Worm (Caenorhabditis elegans) whole organism, L4 larva: ENCODE results near the gene nono-1.
A peak's percentile ranks its signal among the peaks of the same experiment; 100 is the strongest.

Source experiments
- F26F4.8 ChIP-seq: fragments of 200-800 bp; sonication (Bioruptor generic); conservative IDR thresholded peaks from 2 replicates; pipeline ENCODE4 v1.3.6; 2022; ENCODE audit warnings: missing genetic modification characterization, missing compliant biosample characterization
- T26A8.4 ChIP-seq: fragments of 200-800 bp; sonication (Bioruptor generic); IDR thresholded peaks from 2 replicates; pipeline ENCODE4 v1.3.6; 2022; ENCODE audit warnings: missing genetic modification characterization, missing compliant biosample characterization
- aha-1 ChIP-seq: fragments of 150-350 bp; peaks from one replicate; lab custom pipeline; 2014; ENCODE audit warnings: missing biosample characterization, missing genetic modification characterization
- ama-1 ChIP-seq: fragments of 150-350 bp; optimal IDR thresholded peaks from 2 replicates; lab custom pipeline; 2014; ENCODE audit warnings: inconsistent platforms, mixed read lengths
- ceh-20 ChIP-seq: fragments of 200-800 bp; sonication (Bioruptor generic); IDR thresholded peaks from 2 replicates; pipeline ENCODE4 v1.3.6; 2022; ENCODE audit warnings: missing genetic modification reagents, missing genetic modification characterization, missing compliant biosample characterization
- cey-2 ChIP-seq: sonication (generic microtip); optimal IDR thresholded peaks from 3 replicates; lab custom pipeline; 2017; ENCODE audit warnings: missing genetic modification characterization, mild to moderate bottlenecking, missing compliant biosample characterization, antibody characterized with exemption, borderline replicate concordance; ENCODE audit not compliant: insufficient read depth
- daf-12 ChIP-seq: fragments of 150-350 bp; optimal IDR thresholded peaks from 2 replicates; lab custom pipeline; 2014; ENCODE audit warnings: missing biosample characterization, missing genetic modification reagents, missing genetic modification characterization
- daf-16 ChIP-seq, 3 experiments: sonication (generic microtip); optimal IDR thresholded peaks; 2 replicates each; lab custom pipeline; 2016 to 2017; ENCODE audit warnings: missing genetic modification characterization in 3 of 3, missing genetic modification reagents in 3 of 3, mild to moderate bottlenecking in 2 of 3, missing compliant biosample characterization in 2 of 3, missing biosample characterization in 1 of 3, moderate library complexity in 1 of 3
- daf-19 ChIP-seq: fragments of 200-800 bp; sonication (Bioruptor generic); conservative IDR thresholded peaks from 2 replicates; pipeline ENCODE4 v1.3.6; 2022; ENCODE audit warnings: missing genetic modification characterization, missing compliant biosample characterization
- daf-8 ChIP-seq: fragments of 200-800 bp; sonication (Bioruptor generic); IDR thresholded peaks from 2 replicates; pipeline ENCODE4 v1.3.6; 2022; ENCODE audit warnings: missing genetic modification characterization, missing compliant biosample characterization
- dmd-6 ChIP-seq: fragments of 200-800 bp; sonication (Bioruptor generic); IDR thresholded peaks from 2 replicates; pipeline ENCODE4 v1.3.6; 2022; ENCODE audit warnings: missing genetic modification reagents, missing genetic modification characterization, missing compliant biosample characterization
- dmd-8 ChIP-seq: fragments of 200-800 bp; sonication (Bioruptor generic); IDR thresholded peaks from 2 replicates; pipeline ENCODE4 v1.3.6; 2022; ENCODE audit warnings: missing genetic modification characterization, missing compliant biosample characterization
- dmd-9 ChIP-seq: fragments of 200-800 bp; sonication (Bioruptor generic); IDR thresholded peaks from 2 replicates; pipeline ENCODE4 v1.3.6; 2022; ENCODE audit warnings: missing genetic modification reagents, missing genetic modification characterization, missing compliant biosample characterization
- dpl-1 ChIP-seq: fragments of 150-350 bp; optimal IDR thresholded peaks from 2 replicates; lab custom pipeline; 2014; ENCODE audit warnings: missing biosample characterization, missing genetic modification reagents, missing genetic modification characterization
- dve-1 ChIP-seq: sonication (generic microtip); optimal IDR thresholded peaks from 2 replicates; lab custom pipeline; 2017; ENCODE audit warnings: antibody characterized with exemption, mild to moderate bottlenecking, missing genetic modification characterization, missing compliant biosample characterization; ENCODE audit not compliant: insufficient read depth
- fkh-10 ChIP-seq: fragments of 150-350 bp; optimal IDR thresholded peaks from 2 replicates; lab custom pipeline; 2014; ENCODE audit warnings: missing biosample characterization, missing genetic modification reagents, missing genetic modification characterization
- gei-8 ChIP-seq: fragments of 200-800 bp; sonication (Bioruptor generic); optimal IDR thresholded peaks from 2 replicates; lab custom pipeline; 2018; ENCODE audit warnings: mild to moderate bottlenecking, missing genetic modification characterization, missing compliant biosample characterization
- hlh-11 ChIP-seq: fragments of 200-800 bp; sonication (Bioruptor generic); optimal IDR thresholded peaks from 2 replicates; lab custom pipeline; 2018; ENCODE audit warnings: mild to moderate bottlenecking, missing genetic modification characterization, missing compliant biosample characterization
- hlh-30 ChIP-seq: sonication (generic microtip); optimal IDR thresholded peaks from 2 replicates; lab custom pipeline; 2017; ENCODE audit warnings: antibody characterized with exemption, mild to moderate bottlenecking, missing genetic modification characterization, missing compliant biosample characterization; ENCODE audit not compliant: insufficient read depth
- lin-1 ChIP-seq: fragments of 200-800 bp; sonication (Bioruptor generic); IDR thresholded peaks from 2 replicates; pipeline ENCODE4 v1.3.6; 2022; ENCODE audit warnings: missing genetic modification reagents, missing genetic modification characterization, missing compliant biosample characterization
- lin-29 ChIP-seq: fragments of 200-800 bp; sonication (Bioruptor generic); IDR thresholded peaks from 2 replicates; pipeline ENCODE4 v1.3.6; 2022; ENCODE audit warnings: missing genetic modification reagents, missing genetic modification characterization, missing compliant biosample characterization
- lsy-2 ChIP-seq, 2 experiments: fragments of 150-350 bp in 1 of 2; sonication (generic microtip) in 1 of 2; optimal IDR thresholded peaks; 2 replicates each; lab custom pipeline; 2014 to 2017; ENCODE audit warnings: missing biosample characterization in 2 of 2, missing genetic modification characterization in 2 of 2
- madf-5 ChIP-seq, 2 experiments: fragments of 200-800 bp; sonication (Bioruptor generic); IDR thresholded peaks; 2 replicates each; pipeline ENCODE4 v1.3.6; 2022; ENCODE audit warnings: missing compliant biosample characterization in 2 of 2, missing genetic modification characterization in 2 of 2
- mdl-1 ChIP-seq, 2 experiments: fragments of 150-350 bp in 1 of 2; sonication (generic microtip) in 1 of 2; optimal IDR thresholded peaks; 2 replicates each; lab custom pipeline; 2014 to 2017; ENCODE audit warnings: missing biosample characterization in 2 of 2, missing genetic modification characterization in 2 of 2
- mep-1 ChIP-seq: fragments of 150-350 bp; sonication (generic microtip); optimal IDR thresholded peaks from 3 replicates; lab custom pipeline; 2014; ENCODE audit warnings: missing biosample characterization, missing genetic modification characterization
- mxl-3 ChIP-seq: fragments of 200-800 bp; sonication (Bioruptor generic); optimal IDR thresholded peaks from 2 replicates; lab custom pipeline; 2018; ENCODE audit warnings: mild to moderate bottlenecking, missing genetic modification characterization, missing compliant biosample characterization
- nhr-10 ChIP-seq: fragments of 150-350 bp; optimal IDR thresholded peaks from 2 replicates; lab custom pipeline; 2014; ENCODE audit warnings: missing biosample characterization, missing genetic modification characterization
- nhr-102 ChIP-seq: sonication (generic microtip); optimal IDR thresholded peaks from 2 replicates; lab custom pipeline; 2016; ENCODE audit warnings: mild to moderate bottlenecking, missing genetic modification characterization, moderate library complexity, missing compliant biosample characterization
- nhr-25 ChIP-seq: sonication (generic microtip); optimal IDR thresholded peaks from 2 replicates; lab custom pipeline; 2017; ENCODE audit warnings: missing genetic modification characterization, mild to moderate bottlenecking, missing compliant biosample characterization, antibody characterized with exemption, moderate library complexity, borderline replicate concordance; ENCODE audit not compliant: insufficient read depth
- nhr-28 ChIP-seq: fragments of 150-350 bp; optimal IDR thresholded peaks from 2 replicates; lab custom pipeline; 2014; ENCODE audit warnings: missing biosample characterization, missing genetic modification characterization
- nhr-48 ChIP-seq: sonication (generic microtip); optimal IDR thresholded peaks from 2 replicates; lab custom pipeline; 2016; ENCODE audit warnings: mild to moderate bottlenecking, missing genetic modification characterization, missing compliant biosample characterization
- tra-1 ChIP-seq: fragments of 200-800 bp; sonication (Bioruptor generic); IDR thresholded peaks from 2 replicates; pipeline ENCODE4 v1.3.6; 2022; ENCODE audit warnings: missing genetic modification reagents, missing genetic modification characterization, missing compliant biosample characterization
- unc-62 ChIP-seq, 3 experiments: fragments of 150-350 bp in 1 of 3; sonication (generic microtip); optimal IDR thresholded peaks in 2 of 3; peaks in 1 of 3; 1 replicate in 1 of 3; 2 replicates in 2 of 3; lab custom pipeline; 2014 to 2017; ENCODE audit warnings: missing biosample characterization in 3 of 3, missing genetic modification characterization in 3 of 3, missing genetic modification reagents in 3 of 3, missing genotype in 1 of 3
- zip-11 ChIP-seq: fragments of 200-800 bp; sonication (Bioruptor generic); IDR thresholded peaks from 2 replicates; pipeline ENCODE4 v1.3.6; 2022; ENCODE audit warnings: missing genetic modification characterization, missing compliant biosample characterization

The nono-1 gene

DNA sequence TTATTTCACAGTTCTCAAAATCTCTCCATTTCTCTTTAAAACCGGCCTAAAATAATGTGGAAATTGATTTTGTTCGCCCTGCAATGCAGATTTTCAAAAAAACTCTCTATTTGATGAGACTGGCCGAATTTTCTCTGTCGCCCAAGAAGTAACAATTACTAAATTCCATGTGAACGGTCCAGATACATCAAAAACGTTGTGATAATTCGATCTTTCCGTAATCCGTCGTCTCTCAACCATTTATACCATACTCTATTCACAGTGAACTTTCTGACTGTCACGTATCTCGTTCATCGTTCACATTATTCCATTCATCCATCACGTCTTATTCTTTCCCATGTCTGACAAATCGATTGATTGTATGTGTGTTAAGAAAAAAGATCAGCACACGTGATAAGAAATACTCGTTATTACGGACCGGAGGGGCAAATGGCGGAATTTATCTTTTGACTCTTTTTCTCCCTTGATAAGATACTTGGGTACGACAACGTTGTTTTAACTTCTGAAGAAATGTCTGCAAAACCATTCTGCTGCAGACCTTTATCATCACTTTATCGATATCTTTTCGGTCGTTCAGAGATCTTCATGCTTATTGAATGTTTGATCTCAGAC, 36.9 kb downstream of the nono-1 start (continued):
- TF ChIP-seq aha-1 (tag; lab: Kevin White, UChicago): peak; percentile 88
- TF ChIP-seq nhr-10 (tag; lab: Kevin White, UChicago): no peak
- TF ChIP-seq F26F4.8 (GFP tag; lab: Robert Waterston, UW): no peak
- TF ChIP-seq madf-5 (GFP tag; IDR thresholded peaks at IDR 0.05; lab: Robert Waterston, UW): no peak
- TF ChIP-seq daf-12: no peak
- TF ChIP-seq zip-11 (GFP tag; lab: Robert Waterston, UW): no peak
- no peak for TF ChIP-seq dmd-8 (GFP tag; lab: Robert Waterston, UW)

DNA sequence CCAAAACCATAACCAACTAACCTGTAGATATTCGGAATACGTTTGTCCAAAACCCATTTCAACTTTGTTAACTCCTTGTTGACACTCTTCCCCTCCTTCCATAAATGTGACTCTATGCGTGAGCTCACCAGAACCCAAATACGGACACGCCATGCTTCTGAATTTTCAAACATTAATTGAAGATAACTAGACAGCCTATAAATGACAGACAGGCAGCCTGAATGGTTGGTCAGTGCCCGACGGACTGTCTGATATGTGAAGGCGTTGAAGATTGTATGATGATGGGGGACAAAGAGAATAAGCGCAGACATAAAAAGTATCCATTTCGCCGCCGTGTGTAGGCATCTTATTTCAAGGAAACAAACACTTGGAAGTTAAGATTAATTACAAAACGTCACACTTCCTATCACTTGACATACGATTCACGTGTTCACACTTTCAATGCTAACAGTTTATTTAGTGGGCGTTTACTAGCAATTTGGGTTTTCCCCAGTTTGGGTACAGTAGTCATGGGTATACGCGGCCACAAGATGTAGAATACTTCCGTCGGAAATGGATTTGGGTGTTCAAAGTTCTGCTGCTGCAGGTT, 38.2 kb downstream of the nono-1 start, which contains the start of the genes tdo-2 and C28H8.2:
Gene tdo-2, minus strand, starts transcription at position 157 of the 589 bp plus-strand sequence.
Gene C28H8.2, plus strand, starts transcription at position 524 of the 589 bp plus-strand sequence.
- TF ChIP-seq daf-8 (GFP tag; lab: Robert Waterston, UW): no peak
- TF ChIP-seq nhr-25 (tag; lab: Kevin White, UChicago): peak; percentile 70
- TF ChIP-seq ceh-20 (GFP tag; lab: Robert Waterston, UW): peak; percentile 81
- TF ChIP-seq hlh-11 (tag; lab: Kevin White, UChicago): peak; percentile 88
- no peak for TF ChIP-seq daf-19 (GFP tag; lab: Robert Waterston, UW)
- peak; percentile 85 for TF ChIP-seq nhr-48 (tag; lab: Kevin White, UChicago)
- TF ChIP-seq lin-1 (GFP tag; lab: Robert Waterston, UW): peak; percentile 76; the same call in 1 of the 2 replicates
- peak; percentile 0 for TF ChIP-seq nhr-10 (tag; lab: Kevin White, UChicago)
- no peak for TF ChIP-seq lin-29 (GFP tag; lab: Robert Waterston, UW)
- peak in 1 of 2 experiments; percentile 99 for TF ChIP-seq unc-62 (GFP tag; optimal IDR thresholded peaks at IDR 0.05 in 1 of 2; lab: Kevin White, UChicago)
- TF ChIP-seq unc-62 (tag; optimal IDR thresholded peaks at IDR 0.05; lab: Kevin White, UChicago): no peak
- TF ChIP-seq fkh-10 (GFP tag; lab: Kevin White, UChicago): no peak
- peak in 1 of 2 experiments; percentile 67 for TF ChIP-seq lsy-2 (tag; optimal IDR thresholded peaks at IDR 0.05; lab: Kevin White, UChicago)
- TF ChIP-seq hlh-30 (tag; lab: Kevin White, UChicago): peak; percentile 84
- TF ChIP-seq cey-2 (tag; lab: Kevin White, UChicago): peak; percentile 84
- TF ChIP-seq dpl-1: peak; percentile 6
- peak; percentile 56 for TF ChIP-seq ama-1 (lab: Kevin White, UChicago)
- no peak for TF ChIP-seq daf-16 (GFP tag; optimal IDR thresholded peaks at IDR 0.05; lab: Kevin White, UChicago)
- TF ChIP-seq daf-16 (tag; optimal IDR thresholded peaks at IDR 0.05; lab: Kevin White, UChicago): no peak
- peak; percentile 29 for TF ChIP-seq mep-1 (tag; lab: Kevin White, UChicago)
- peak; percentile 85 for TF ChIP-seq nhr-28 (tag; lab: Kevin White, UChicago)
- TF ChIP-seq dmd-6 (GFP tag; lab: Robert Waterston, UW): peak; percentile 61
- peak; percentile 38 to 85 for TF ChIP-seq mdl-1 (tag; optimal IDR thresholded peaks at IDR 0.05; lab: Kevin White, UChicago)
- TF ChIP-seq gei-8: peak; percentile 44
- TF ChIP-seq tra-1: peak; percentile 55; the same call in 1 of the 2 replicates
- TF ChIP-seq nhr-102 (tag; lab: Kevin White, UChicago): no peak
- TF ChIP-seq dve-1 (tag; lab: Kevin White, UChicago): peak; percentile 60
- no peak for TF ChIP-seq dmd-9 (GFP tag; lab: Robert Waterston, UW)
- peak; percentile 86 for TF ChIP-seq mxl-3
- peak; percentile 9; the same call in 1 of the 2 replicates for TF ChIP-seq T26A8.4
